Worm (Caenorhabditis elegans): ENCODE data around the gene lron-14.

The lron-14 gene

DNA sequence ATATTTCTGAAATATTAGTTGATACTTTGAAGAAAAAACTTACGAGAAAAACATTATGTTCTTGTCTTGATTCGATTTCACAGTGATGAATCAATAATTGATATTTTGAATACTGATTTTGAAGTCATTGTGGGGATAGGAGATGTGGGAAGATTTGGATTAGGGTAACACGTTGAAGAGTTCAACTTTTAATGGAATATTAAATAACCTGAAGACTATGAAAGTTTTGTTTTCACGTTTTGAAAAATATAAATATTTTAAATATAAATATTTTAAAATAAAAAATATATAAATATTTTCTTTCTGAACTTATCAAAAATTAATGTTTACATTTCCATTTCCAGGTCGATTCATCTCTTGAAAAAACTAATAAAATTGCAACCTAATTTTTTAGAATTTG is 26.0 kb upstream of the lron-14 start, which contains the start of gene pei-1:
TSS of gene pei-1 (minus strand) at position 101 of the 400 bp plus-strand sequence.
- TF ChIP-seq vab-15 (tag; optimal IDR thresholded peaks at IDR 0.05) (no peak), tbx-2 (tag; optimal IDR thresholded peaks at IDR 0.05) (no peak), fos-1 (tag; optimal IDR thresholded peaks at IDR 0.05) (no peak), unc-62 (GFP tag; optimal IDR thresholded peaks at IDR 0.05) (no peak), ztf-4 (tag; optimal IDR thresholded peaks at IDR 0.05) (no peak), C16A3.4 (tag; optimal IDR thresholded peaks at IDR 0.05) (no peak), ceh-63 (GFP tag; optimal IDR thresholded peaks at IDR 0.05) (no peak), mab-9 (GFP tag; IDR thresholded peaks at IDR 0.05) (no peak), lin-35 (GFP tag; optimal IDR thresholded peaks at IDR 0.05) (no peak)

DNA sequence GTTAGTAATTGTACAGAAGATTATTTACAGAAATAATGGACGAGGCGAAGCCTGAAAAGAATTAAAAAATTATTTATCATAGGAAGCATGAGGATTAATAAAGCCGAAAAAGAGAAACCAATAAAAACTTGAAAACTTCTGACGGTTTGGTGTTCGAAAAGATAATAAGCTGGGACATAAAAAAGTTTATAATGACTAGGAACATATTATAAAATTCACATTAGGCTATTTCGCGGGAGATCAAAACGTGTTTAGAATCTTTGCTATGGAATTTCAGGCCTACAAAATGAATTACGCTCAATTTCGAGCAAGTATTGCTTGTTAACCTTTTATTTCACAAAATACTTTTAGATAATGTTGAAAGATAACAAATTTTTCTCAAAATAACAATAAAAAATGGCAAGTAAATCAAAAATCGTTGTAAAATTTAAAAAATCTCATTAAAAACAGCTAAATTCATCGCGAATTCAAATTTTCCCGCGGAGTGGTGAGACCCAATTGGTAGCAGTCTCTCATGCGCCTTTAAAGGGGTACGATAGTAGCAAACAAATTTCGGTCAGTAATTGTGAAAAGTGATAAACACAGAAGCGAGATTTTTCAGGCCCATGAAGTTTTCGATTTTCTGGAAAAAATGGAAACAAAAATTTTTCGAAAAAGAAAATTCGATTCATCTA is 22.5 kb upstream of the lron-14 start, which contains the start of gene trcs-1:
TSS of gene trcs-1 (minus strand) at position 51 of the 674 bp plus-strand sequence.
- TF ChIP-seq blmp-1 (tag; optimal IDR thresholded peaks at IDR 0.05) (no peak), snu-23 (GFP tag; optimal IDR thresholded peaks at IDR 0.05) (no peak), lin-15B (tag; optimal IDR thresholded peaks at IDR 0.05) (no peak), skn-1 (tag; optimal IDR thresholded peaks at IDR 0.05) (no peak), isw-1 (GFP tag; IDR thresholded peaks at IDR 0.05) (no peak), mef-2 (tag; optimal IDR thresholded peaks at IDR 0.05) (no peak), fkh-8 (tag; optimal IDR thresholded peaks at IDR 0.05) (no peak), tlp-1 (tag; optimal IDR thresholded peaks at IDR 0.05) (no peak), ets-5 (GFP tag; IDR thresholded peaks at IDR 0.05) (no peak), lin-39 (tag; optimal IDR thresholded peaks at IDR 0.05) (no peak), Y116A8C.19 (tag; optimal IDR thresholded peaks at IDR 0.05; ENCODE audit: borderline replicate concordance) (no peak), unc-86 (tag; optimal IDR thresholded peaks at IDR 0.05) (no peak), ceh-88 (GFP tag; IDR thresholded peaks at IDR 0.05) (no peak), unc-98 (GFP tag; IDR thresholded peaks at IDR 0.05) (no peak)

DNA sequence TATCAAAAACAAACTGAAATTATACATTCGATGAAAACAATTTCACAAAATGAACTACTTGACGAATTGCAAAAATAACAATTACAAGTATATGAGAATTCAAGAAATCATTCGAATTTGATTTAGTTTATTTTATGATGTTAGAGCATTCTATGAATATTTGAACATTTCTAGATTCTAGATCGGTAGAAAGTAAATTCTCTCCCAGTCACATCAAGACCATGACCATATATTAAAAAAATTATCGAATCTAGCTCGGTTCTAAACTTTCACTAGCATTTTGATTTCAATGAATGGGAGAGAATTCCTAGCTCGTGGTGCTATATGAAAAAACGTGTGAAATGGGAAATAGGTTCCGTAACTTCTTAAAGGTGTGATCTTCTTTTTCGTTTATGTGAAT is 17.9 kb upstream of the lron-14 start:
- TF ChIP-seq pag-3 (tag; optimal IDR thresholded peaks at IDR 0.05; ENCODE audit: borderline replicate concordance, insufficient read depth) (no peak), ceh-90 (tag; optimal IDR thresholded peaks at IDR 0.05) (no peak), efl-3 (GFP tag; optimal IDR thresholded peaks at IDR 0.05) (no peak), unc-86 (tag; optimal IDR thresholded peaks at IDR 0.05) (no peak), nhr-76 (tag; optimal IDR thresholded peaks at IDR 0.05) (no peak), unc-98 (GFP tag; IDR thresholded peaks at IDR 0.05) (no peak)

DNA sequence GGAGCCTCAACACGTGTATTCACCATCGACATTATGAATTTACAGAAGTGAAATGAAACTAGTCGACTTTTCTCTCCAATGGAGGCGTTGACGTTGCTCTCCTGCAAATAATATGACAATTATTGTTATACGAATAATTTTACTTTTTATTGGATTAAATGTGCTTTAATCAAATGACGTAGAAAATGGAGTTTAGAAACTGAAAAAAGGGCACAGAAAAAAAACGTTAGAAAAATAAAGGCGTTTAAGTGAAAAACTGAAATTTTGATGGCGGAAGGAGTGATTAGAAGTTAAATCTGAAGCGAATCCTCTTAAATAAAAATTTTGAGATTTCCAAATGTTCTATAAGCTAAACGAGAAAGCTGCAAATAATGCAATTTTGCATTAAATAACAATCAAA is 13.6 kb upstream of the lron-14 start, which contains the start of gene npr-2:
TSS of gene npr-2 (minus strand) at position 101 of the 400 bp plus-strand sequence.
- no peak for TF ChIP-seq isw-1 (GFP tag; IDR thresholded peaks at IDR 0.05)
- no peak for TF ChIP-seq nhr-19 (GFP tag; conservative IDR thresholded peaks at IDR 0.05)
- TF ChIP-seq swsn-7 (tag; optimal IDR thresholded peaks at IDR 0.05) = no peak
- TF ChIP-seq fkh-10 (GFP tag; optimal IDR thresholded peaks at IDR 0.05) = no peak
- TF ChIP-seq ztf-4 (tag; optimal IDR thresholded peaks at IDR 0.05) = no peak
- TF ChIP-seq alr-1 (tag; optimal IDR thresholded peaks at IDR 0.05; ENCODE audit: borderline replicate concordance) = no peak
- TF ChIP-seq vab-15 (tag; optimal IDR thresholded peaks at IDR 0.05) = no peak
- no peak for TF ChIP-seq ceh-8 (GFP tag; optimal IDR thresholded peaks at IDR 0.05)
- no peak for TF ChIP-seq nhr-84 (tag; optimal IDR thresholded peaks at IDR 0.05)
- no peak for TF ChIP-seq fkh-4 (tag; optimal IDR thresholded peaks at IDR 0.05; ENCODE audit: borderline replicate concordance)
- no peak for TF ChIP-seq dpl-1 (GFP tag; optimal IDR thresholded peaks at IDR 0.05)
- TF ChIP-seq rnt-1 (tag; optimal IDR thresholded peaks at IDR 0.05) = no peak
- TF ChIP-seq lin-35 (GFP tag; optimal IDR thresholded peaks at IDR 0.05) = no peak
- TF ChIP-seq ceh-63 (GFP tag; optimal IDR thresholded peaks at IDR 0.05) = no peak
